Fruit fly (Drosophila melanogaster) whole organism: Measurements from ENCODE around the gene fz.
A peak's percentile ranks its signal among the peaks of the same experiment; 100 is the strongest.

Source experiments
- CG8478 ChIP-seq: fragments of >200 bp; optimal IDR thresholded peaks from 2 replicates; lab custom pipeline; 2018; ENCODE audit warnings: inconsistent platforms
- psq ChIP-seq: fragments of >200 bp; optimal IDR thresholded peaks from 2 replicates; lab custom pipeline; 2017

- TF ChIP-seq CG8478 (lab: Kevin White, UChicago): no peak
- peak; percentile 34 for TF ChIP-seq psq (lab: Kevin White, UChicago)
These were observed 136.1 kb downstream of the fz start, which contains the start of gene CG3919 for dm6 chr3L:14410146-14410676.
